Fruit fly (Drosophila melanogaster): ENCODE data around the gene Tmf.
A peak's percentile ranks its signal among the peaks of the same experiment; 100 is the strongest.

The Tmf gene

DNA sequence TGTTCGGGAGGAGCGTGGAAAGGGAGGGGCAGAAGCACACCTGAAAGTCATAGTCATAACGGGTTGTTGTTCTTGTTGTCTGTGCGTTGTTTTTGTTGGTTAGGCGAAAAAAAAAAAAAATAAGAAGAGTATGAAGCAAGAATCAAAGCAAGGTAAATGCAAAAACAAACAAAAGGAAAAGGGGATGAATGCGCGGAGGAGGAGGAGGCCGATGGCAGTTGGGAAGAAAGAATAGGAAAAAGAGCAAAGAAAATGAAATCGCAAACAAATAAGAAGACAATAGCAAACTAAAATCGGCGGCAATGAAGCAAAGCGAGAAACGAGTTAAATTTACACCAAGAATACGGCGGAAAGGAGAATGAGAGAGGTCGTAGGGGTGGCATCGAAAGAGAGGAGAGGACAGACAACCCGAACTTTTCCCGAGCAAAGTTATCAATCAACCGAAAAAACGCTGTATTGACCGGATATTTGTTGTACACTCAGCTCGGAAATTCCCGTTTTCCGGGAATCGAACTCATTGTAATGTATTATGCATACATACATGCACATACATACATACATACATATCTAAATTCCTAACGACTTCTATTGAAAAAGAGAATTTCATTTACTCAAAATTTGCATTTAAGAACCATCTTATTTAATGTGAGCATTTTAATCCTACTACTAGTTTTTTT, 16.4 kb downstream of the Tmf start (continued):
- TF ChIP-seq dmrt11E (tag; optimal IDR thresholded peaks at IDR 0.05): peak; percentile 37
- TF ChIP-seq CG8388 (GFP tag; optimal IDR thresholded peaks at IDR 0.05): peak; percentile 26
- no peak for TF ChIP-seq otp (GFP tag; IDR thresholded peaks at IDR 0.05)
- no peak for TF ChIP-seq Nf-YA (GFP tag; IDR thresholded peaks at IDR 0.05)
- TF ChIP-seq CG12391 (tag; optimal IDR thresholded peaks at IDR 0.05): no peak
- no peak for TF ChIP-seq en (GFP tag; optimal IDR thresholded peaks at IDR 0.05)
- peak; percentile 39 for TF ChIP-seq Meics (GFP tag; optimal IDR thresholded peaks at IDR 0.05)
- no peak for TF ChIP-seq disco-r (GFP tag; optimal IDR thresholded peaks at IDR 0.05)
- no peak for TF ChIP-seq Ada2b (GFP tag; IDR thresholded peaks at IDR 0.05)
- peak; percentile 36 for TF ChIP-seq CG17359 (tag; optimal IDR thresholded peaks at IDR 0.05)
- no peak for TF ChIP-seq trh (GFP tag; optimal IDR thresholded peaks at IDR 0.05)
- TF ChIP-seq p53 (GFP tag; optimal IDR thresholded peaks at IDR 0.05): no peak
- TF ChIP-seq pros (GFP tag; optimal IDR thresholded peaks at IDR 0.05): peak; percentile 10
- TF ChIP-seq CG8924 (tag; optimal IDR thresholded peaks at IDR 0.05): no peak
- TF ChIP-seq NK7.1 (GFP tag; optimal IDR thresholded peaks at IDR 0.05): no peak
- TF ChIP-seq C15 (GFP tag; IDR thresholded peaks at IDR 0.05): no peak
- peak; percentile 13 for TF ChIP-seq psq (GFP tag; optimal IDR thresholded peaks at IDR 0.05)
- no peak for TF ChIP-seq tx (GFP tag; optimal IDR thresholded peaks at IDR 0.05)
- TF ChIP-seq CG14014 (GFP tag; IDR thresholded peaks at IDR 0.05): peak; percentile 50; the same call in 1 of the 2 replicates
- no peak for TF ChIP-seq MESR4 (GFP tag; optimal IDR thresholded peaks at IDR 0.05)
- no peak for TF ChIP-seq CG7372 (GFP tag; IDR thresholded peaks at IDR 0.05)
- TF ChIP-seq inv (GFP tag; IDR thresholded peaks at IDR 0.05; ENCODE audit: partially characterized antibody): no peak
- TF ChIP-seq row (GFP tag; IDR thresholded peaks at IDR 0.05): peak; percentile 44; the same call in 2 of the 3 replicates
- TF ChIP-seq CG2202 (tag; optimal IDR thresholded peaks at IDR 0.05): no peak
- TF ChIP-seq CG2875 (GFP tag; optimal IDR thresholded peaks at IDR 0.05): no peak
- peak; percentile 20 for TF ChIP-seq CG7839 (tag; optimal IDR thresholded peaks at IDR 0.05)
- TF ChIP-seq CG7928 (GFP tag; optimal IDR thresholded peaks at IDR 0.05): no peak
- TF ChIP-seq repo (GFP tag; optimal IDR thresholded peaks at IDR 0.05): no peak
- peak; percentile 10 for TF ChIP-seq mam (GFP tag; optimal IDR thresholded peaks at IDR 0.05)
- no peak for TF ChIP-seq sens-2 (GFP tag; IDR thresholded peaks at IDR 0.05)
- TF ChIP-seq Hr78 (GFP tag; optimal IDR thresholded peaks at IDR 0.05): no peak
- no peak for TF ChIP-seq Tbp (GFP tag; optimal IDR thresholded peaks at IDR 0.05)
- no peak for TF ChIP-seq bab2 (GFP tag; optimal IDR thresholded peaks at IDR 0.05)
- no peak for TF ChIP-seq dan (GFP tag; IDR thresholded peaks at IDR 0.05)
- no peak for TF ChIP-seq CG18011 (GFP tag; optimal IDR thresholded peaks at IDR 0.05)
- no peak for TF ChIP-seq E2f2 (GFP tag; IDR thresholded peaks at IDR 0.05)
- TF ChIP-seq Atf-2 (GFP tag; optimal IDR thresholded peaks at IDR 0.05): no peak
- peak; percentile 16 for TF ChIP-seq nmo (GFP tag; optimal IDR thresholded peaks at IDR 0.05)
- no peak for TF ChIP-seq gsb-n (tag; optimal IDR thresholded peaks at IDR 0.05)
- no peak for TF ChIP-seq CG15073 (GFP tag; optimal IDR thresholded peaks at IDR 0.05)
- TF ChIP-seq CG7786 (GFP tag; optimal IDR thresholded peaks at IDR 0.05): no peak
- TF ChIP-seq Xbp1 (GFP tag; optimal IDR thresholded peaks at IDR 0.05): no peak
- TF ChIP-seq CG12104 (GFP tag; optimal IDR thresholded peaks at IDR 0.05): no peak
- TF ChIP-seq CG2678 (tag; optimal IDR thresholded peaks at IDR 0.05): peak; percentile 61
- no peak for TF ChIP-seq so (GFP tag; IDR thresholded peaks at IDR 0.05)
- TF ChIP-seq exex (tag; optimal IDR thresholded peaks at IDR 0.05): no peak
- TF ChIP-seq YL-1 (GFP tag; optimal IDR thresholded peaks at IDR 0.05): no peak
- no peak for TF ChIP-seq CG33213 (GFP tag; optimal IDR thresholded peaks at IDR 0.05)
- TF ChIP-seq CG12219 (GFP tag; optimal IDR thresholded peaks at IDR 0.05): peak; percentile 7
- no peak for TF ChIP-seq Max (GFP tag; optimal IDR thresholded peaks at IDR 0.05)
- no peak for TF ChIP-seq maf-S (GFP tag; optimal IDR thresholded peaks at IDR 0.05)

All from whole organism, embryonic.